Fruit fly (Drosophila melanogaster): ENCODE results near the gene MED6.

The MED6 gene

dm6 chr3R:9793018-9793417 lies 24.2 kb upstream of the MED6 start, which contains the start of gene CG8516 (continued):
- TF ChIP-seq grau (tag; optimal IDR thresholded peaks at IDR 0.05), result peak; percentile 18
- TF ChIP-seq nom (GFP tag; optimal IDR thresholded peaks at IDR 0.05), result no peak
- peak; percentile 17 for TF ChIP-seq CG17186 (GFP tag; optimal IDR thresholded peaks at IDR 0.05)
- no peak for TF ChIP-seq Max (GFP tag; optimal IDR thresholded peaks at IDR 0.05)
- no peak for TF ChIP-seq CG4820 (GFP tag; optimal IDR thresholded peaks at IDR 0.05)
- TF ChIP-seq CG34224 (GFP tag; IDR thresholded peaks at IDR 0.05; ENCODE audit: partially characterized antibody), result no peak
- no peak for TF ChIP-seq CG9876 (GFP tag; optimal IDR thresholded peaks at IDR 0.05)
- TF ChIP-seq CG9932 (GFP tag; IDR thresholded peaks at IDR 0.05), result peak; percentile 37; the same call in 1 of the 2 replicates
- TF ChIP-seq oc (tag; optimal IDR thresholded peaks at IDR 0.05), result no peak
- peak; percentile 53 for TF ChIP-seq CoRest (tag; optimal IDR thresholded peaks at IDR 0.05)
- no peak for TF ChIP-seq CG30020 (tag; optimal IDR thresholded peaks at IDR 0.05)
- no peak for TF ChIP-seq aop (GFP tag; IDR thresholded peaks at IDR 0.05)
- TF ChIP-seq pzg (GFP tag; optimal IDR thresholded peaks at IDR 0.05), result peak; percentile 83
- peak; percentile 33 for TF ChIP-seq CG12391 (tag; optimal IDR thresholded peaks at IDR 0.05)
- TF ChIP-seq YL-1 (GFP tag; optimal IDR thresholded peaks at IDR 0.05), result peak; percentile 77
- TF ChIP-seq CG7987 (GFP tag; optimal IDR thresholded peaks at IDR 0.05), result no peak
- peak; percentile 67 for TF ChIP-seq Aef1 (GFP tag; IDR thresholded peaks at IDR 0.05)
- peak; percentile 34; the same call in 1 of the 2 replicates for TF ChIP-seq CG32532 (GFP tag; IDR thresholded peaks at IDR 0.05)
- TF ChIP-seq CG17912 (GFP tag; optimal IDR thresholded peaks at IDR 0.05), result peak; percentile 0
- TF ChIP-seq H15 (GFP tag; IDR thresholded peaks at IDR 0.05), result no peak
- TF ChIP-seq Meics (GFP tag; optimal IDR thresholded peaks at IDR 0.05), result peak; percentile 0
- no peak for TF ChIP-seq CG2129 (GFP tag; IDR thresholded peaks at IDR 0.05; ENCODE audit: partially characterized antibody)
- no peak for TF ChIP-seq HLH54F (GFP tag; optimal IDR thresholded peaks at IDR 0.05)
- TF ChIP-seq wdn (GFP tag; IDR thresholded peaks at IDR 0.05), result no peak
- 0 out of 2 replicates have a peak, but pooled peaks have one; percentile 11 for TF ChIP-seq Drgx (GFP tag; IDR thresholded peaks at IDR 0.05)
- peak; percentile 49 for TF ChIP-seq Dp (GFP tag; optimal IDR thresholded peaks at IDR 0.05)
- no peak for TF ChIP-seq CG14050 (GFP tag; IDR thresholded peaks at IDR 0.05)
- TF ChIP-seq CG4617 (GFP tag; optimal IDR thresholded peaks at IDR 0.05; ENCODE audit: borderline replicate concordance), result peak; percentile 91
- peak; percentile 93 for TF ChIP-seq CG9797 (GFP tag; optimal IDR thresholded peaks at IDR 0.05)
- no peak for TF ChIP-seq CG6765 (GFP tag; optimal IDR thresholded peaks at IDR 0.05)
- TF ChIP-seq CG17361 (GFP tag; IDR thresholded peaks at IDR 0.05), result 0 out of 3 replicates have a peak, but pooled peaks have one; percentile 15
- TF ChIP-seq Vsx1 (GFP tag; optimal IDR thresholded peaks at IDR 0.05), result no peak
- no peak for TF ChIP-seq pan (optimal IDR thresholded peaks at IDR 0.05)
- TF ChIP-seq pan (GFP tag; optimal IDR thresholded peaks at IDR 0.05 in 1 of 2, IDR thresholded peaks at IDR 0.05 in 1 of 2), result no peak
- TF ChIP-seq PHDP (tag; optimal IDR thresholded peaks at IDR 0.05), result peak; percentile 6
- TF ChIP-seq CG4360 (GFP tag; IDR thresholded peaks at IDR 0.05), result peak; percentile 90
- TF ChIP-seq CG2120 (GFP tag; optimal IDR thresholded peaks at IDR 0.05), result peak; percentile 41
- no peak for TF ChIP-seq CG17612 (GFP tag; IDR thresholded peaks at IDR 0.05)
- 0 out of 2 replicates have a peak, but pooled peaks have one; percentile 10 for TF ChIP-seq Adf1 (GFP tag; IDR thresholded peaks at IDR 0.05)
- TF ChIP-seq CG30403 (GFP tag; optimal IDR thresholded peaks at IDR 0.05), result peak; percentile 13
- TF ChIP-seq Rfx (GFP tag; IDR thresholded peaks at IDR 0.05), result peak; percentile 33; the same call in 1 of the 2 replicates
- no peak for TF ChIP-seq CG16863 (GFP tag; optimal IDR thresholded peaks at IDR 0.05)
- no peak for TF ChIP-seq CG6791 (GFP tag; IDR thresholded peaks at IDR 0.05; ENCODE audit: partially characterized antibody)
- peak; percentile 39 for TF ChIP-seq CG17829 (tag; optimal IDR thresholded peaks at IDR 0.05)
- TF ChIP-seq MESR4 (GFP tag; optimal IDR thresholded peaks at IDR 0.05), result peak; percentile 74
- peak; percentile 42 for TF ChIP-seq phol (tag; optimal IDR thresholded peaks at IDR 0.05)
- peak; percentile 21 for TF ChIP-seq Sin3A (optimal IDR thresholded peaks at IDR 0.05)
- peak; percentile 12 for TF ChIP-seq CG34376 (GFP tag; optimal IDR thresholded peaks at IDR 0.05)
- no peak for TF ChIP-seq GATAe (GFP tag; conservative IDR thresholded peaks at IDR 0.05)
- no peak for TF ChIP-seq sc (optimal IDR thresholded peaks at IDR 0.05)
- no peak for TF ChIP-seq sc (GFP tag; optimal IDR thresholded peaks at IDR 0.05)
